Fruit fly (Drosophila melanogaster): ENCODE data around the gene Hinfp.

- TF ChIP-seq Eip93F (GFP tag; optimal IDR thresholded peaks at IDR 0.05) (no peak), esn (GFP tag; optimal IDR thresholded peaks at IDR 0.05) (peak; percentile 42), CG4318 (GFP tag; optimal IDR thresholded peaks at IDR 0.05) (no peak), Sox102F (GFP tag; optimal IDR thresholded peaks at IDR 0.05) (no peak), Blimp-1 (GFP tag; optimal IDR thresholded peaks at IDR 0.05) (no peak), salr (GFP tag; optimal IDR thresholded peaks at IDR 0.05) (no peak), CG1621 (tag; optimal IDR thresholded peaks at IDR 0.05) (no peak), CG9139 (GFP tag; optimal IDR thresholded peaks at IDR 0.05) (no peak), CG32006 (GFP tag; optimal IDR thresholded peaks at IDR 0.05) (no peak), fkh (GFP tag; optimal IDR thresholded peaks at IDR 0.05) (peak; percentile 6), CG11902 (GFP tag; optimal IDR thresholded peaks at IDR 0.05) (no peak)
Observed at dm6 chrX:616761-617476, 8.4 kb upstream of the Hinfp start.

All from whole organism, prepupa.